Worm (Caenorhabditis elegans) whole organism, L1 larva: ENCODE results near the gene apc-2.

ENCODE experiments used
- alr-1 ChIP-seq: fragments of 200-800 bp; sonication (Bioruptor generic); optimal IDR thresholded peaks from 2 replicates; lab custom pipeline; 2018; ENCODE audit warnings: borderline replicate concordance, mild to moderate bottlenecking, missing genetic modification characterization, missing compliant biosample characterization
- aly-2 ChIP-seq: fragments of 150-350 bp; optimal IDR thresholded peaks from 2 replicates; lab custom pipeline; 2014; ENCODE audit warnings: missing biosample characterization, missing genetic modification characterization
- blmp-1 ChIP-seq: fragments of 150-350 bp; optimal IDR thresholded peaks from 2 replicates; lab custom pipeline; 2014; ENCODE audit warnings: missing biosample characterization, missing genetic modification characterization
- ceh-63 ChIP-seq: fragments of 200-800 bp; sonication (Bioruptor generic); optimal IDR thresholded peaks from 2 replicates; lab custom pipeline; 2018; ENCODE audit warnings: mild to moderate bottlenecking, missing genetic modification characterization, missing compliant biosample characterization
- ceh-8 ChIP-seq: fragments of 200-800 bp; sonication (Bioruptor generic); optimal IDR thresholded peaks from 2 replicates; lab custom pipeline; 2018; ENCODE audit warnings: mild to moderate bottlenecking, missing genetic modification characterization, moderate library complexity, missing compliant biosample characterization
- ceh-82 ChIP-seq, 3 experiments: fragments of 150-350 bp in 1 of 3; sonication (generic microtip) in 2 of 3; optimal IDR thresholded peaks; 2 replicates each; lab custom pipeline; 2014 to 2017; ENCODE audit warnings: missing biosample characterization in 3 of 3, missing genetic modification characterization in 3 of 3
- ceh-88 ChIP-seq: fragments of 200-800 bp; sonication (Bioruptor generic); IDR thresholded peaks from 2 replicates; pipeline ENCODE4 v1.3.6; 2022; ENCODE audit warnings: missing genetic modification characterization, missing compliant biosample characterization
- ceh-90 ChIP-seq: sonication (generic microtip); optimal IDR thresholded peaks from 2 replicates; lab custom pipeline; 2016; ENCODE audit warnings: missing genetic modification characterization, missing compliant biosample characterization
- ces-1 ChIP-seq: fragments of 150-350 bp; optimal IDR thresholded peaks from 2 replicates; lab custom pipeline; 2014; ENCODE audit warnings: missing biosample characterization, missing genetic modification reagents, missing genetic modification characterization
- dpl-1 ChIP-seq, 3 experiments: fragments of 150-350 bp in 2 of 3; sonication (generic microtip) in 1 of 3; optimal IDR thresholded peaks; 2 replicates each; lab custom pipeline; 2014 to 2017; ENCODE audit warnings: missing biosample characterization in 3 of 3, missing genetic modification characterization in 3 of 3, missing genetic modification reagents in 3 of 3
- dsc-1 ChIP-seq: sonication (generic microtip); optimal IDR thresholded peaks from 2 replicates; lab custom pipeline; 2016; ENCODE audit warnings: mild to moderate bottlenecking, missing genetic modification characterization, missing compliant biosample characterization
- efl-1 ChIP-seq, 4 experiments: fragments of 150-350 bp; optimal IDR thresholded peaks in 3 of 4; peaks in 1 of 4; 1 replicate in 1 of 4; 2 replicates in 3 of 4; lab custom pipeline; 2014; ENCODE audit warnings: missing biosample characterization in 2 of 4, missing genetic modification characterization in 2 of 4, missing genetic modification reagents in 2 of 4
- efl-3 ChIP-seq: fragments of 200-800 bp; sonication (Bioruptor generic); optimal IDR thresholded peaks from 2 replicates; lab custom pipeline; 2018; ENCODE audit warnings: mild to moderate bottlenecking, missing genetic modification characterization, missing compliant biosample characterization
- egl-13 ChIP-seq: sonication (generic microtip); optimal IDR thresholded peaks from 2 replicates; lab custom pipeline; 2016; ENCODE audit warnings: missing genotype, missing genetic modification reagents, missing genetic modification characterization, missing compliant biosample characterization
- egl-27 ChIP-seq, 2 experiments: fragments of 150-350 bp in 1 of 2; sonication (generic microtip); optimal IDR thresholded peaks; 3 replicates each; lab custom pipeline; 2017 to 2018; ENCODE audit warnings: missing biosample characterization in 2 of 2, missing genetic modification characterization in 2 of 2, missing genetic modification reagents in 2 of 2
- fkh-4 ChIP-seq: sonication (generic microtip); optimal IDR thresholded peaks from 2 replicates; lab custom pipeline; 2016; ENCODE audit warnings: missing compliant biosample characterization, missing genetic modification characterization, borderline replicate concordance
- hlh-4 ChIP-seq: sonication (generic microtip); optimal IDR thresholded peaks from 2 replicates; lab custom pipeline; 2016; ENCODE audit warnings: mild to moderate bottlenecking, missing genetic modification characterization, missing compliant biosample characterization
- irx-1 ChIP-seq: sonication (generic microtip); optimal IDR thresholded peaks from 2 replicates; lab custom pipeline; 2016; ENCODE audit warnings: missing genetic modification characterization, missing compliant biosample characterization
- isw-1 ChIP-seq: fragments of 200-800 bp; sonication (Bioruptor generic); IDR thresholded peaks from 2 replicates; pipeline ENCODE4 v1.3.6; 2022; ENCODE audit warnings: missing genetic modification characterization, missing compliant biosample characterization
- jun-1 ChIP-seq: fragments of 150-350 bp; optimal IDR thresholded peaks from 2 replicates; lab custom pipeline; 2014; ENCODE audit warnings: missing biosample characterization, missing genetic modification reagents, missing genetic modification characterization
- lin-14 ChIP-seq: fragments of 200-800 bp; sonication (Bioruptor generic); optimal IDR thresholded peaks from 2 replicates; lab custom pipeline; 2018; ENCODE audit warnings: mild to moderate bottlenecking, missing genetic modification characterization, moderate library complexity, missing compliant biosample characterization
- lin-35 ChIP-seq, 2 experiments: fragments of 150-350 bp; optimal IDR thresholded peaks; 2 replicates each; lab custom pipeline; 2014; ENCODE audit warnings: missing biosample characterization in 2 of 2, missing genetic modification characterization in 2 of 2, missing genetic modification reagents in 2 of 2
- mab-9 ChIP-seq: fragments of 200-800 bp; sonication (Bioruptor generic); IDR thresholded peaks from 2 replicates; pipeline ENCODE4 v1.3.6; 2022; ENCODE audit warnings: missing genetic modification reagents, missing genetic modification characterization, missing compliant biosample characterization
- mef-2 ChIP-seq: fragments of 150-350 bp; optimal IDR thresholded peaks from 2 replicates; lab custom pipeline; 2014; ENCODE audit warnings: missing biosample characterization, missing genetic modification characterization
- mep-1 ChIP-seq: fragments of 150-350 bp; optimal IDR thresholded peaks from 2 replicates; lab custom pipeline; 2014; ENCODE audit warnings: missing biosample characterization, missing genetic modification characterization
- nhr-11 ChIP-seq: fragments of 150-350 bp; optimal IDR thresholded peaks from 2 replicates; lab custom pipeline; 2014; ENCODE audit warnings: missing biosample characterization, missing genetic modification characterization
- nhr-12 ChIP-seq: sonication (generic microtip); optimal IDR thresholded peaks from 2 replicates; lab custom pipeline; 2017; ENCODE audit warnings: missing biosample characterization, missing genetic modification characterization
- nhr-19 ChIP-seq: fragments of 200-800 bp; sonication (Bioruptor generic); conservative IDR thresholded peaks from 2 replicates; pipeline ENCODE4 v1.3.6; 2022; ENCODE audit warnings: missing genetic modification characterization, missing compliant biosample characterization
- nhr-47 ChIP-seq: sonication (generic microtip); optimal IDR thresholded peaks from 2 replicates; lab custom pipeline; 2016; ENCODE audit warnings: mild to moderate bottlenecking, missing genetic modification characterization, moderate library complexity, missing compliant biosample characterization
- nhr-71 ChIP-seq: sonication (generic microtip); optimal IDR thresholded peaks from 2 replicates; lab custom pipeline; 2016; ENCODE audit warnings: mild to moderate bottlenecking, missing genetic modification characterization, moderate library complexity, missing compliant biosample characterization
- nhr-84 ChIP-seq: sonication (generic microtip); optimal IDR thresholded peaks from 2 replicates; lab custom pipeline; 2017; ENCODE audit warnings: missing biosample characterization, missing genetic modification characterization
- nhr-85 ChIP-seq: sonication (generic microtip); peaks from one replicate; lab custom pipeline; 2016; ENCODE audit warnings: missing genetic modification characterization, inconsistent platforms, missing compliant biosample characterization
- nhr-90 ChIP-seq: sonication (generic microtip); optimal IDR thresholded peaks from 2 replicates; lab custom pipeline; 2016; ENCODE audit warnings: mild to moderate bottlenecking, missing genetic modification characterization, missing compliant biosample characterization; ENCODE audit not compliant: poor library complexity
- pqm-1 ChIP-seq: sonication (generic microtip); optimal IDR thresholded peaks from 3 replicates; lab custom pipeline; 2017; ENCODE audit warnings: missing biosample characterization, missing genetic modification characterization
- rnt-1 ChIP-seq: sonication (generic microtip); optimal IDR thresholded peaks from 2 replicates; lab custom pipeline; 2016; ENCODE audit warnings: mild to moderate bottlenecking, missing genetic modification characterization, moderate library complexity, missing compliant biosample characterization
- snpc-4 ChIP-seq: fragments of 150-350 bp; optimal IDR thresholded peaks from 2 replicates; lab custom pipeline; 2014; ENCODE audit warnings: missing biosample characterization, missing genetic modification characterization
- snu-23 ChIP-seq: sonication (generic microtip); optimal IDR thresholded peaks from 2 replicates; lab custom pipeline; 2016; ENCODE audit warnings: missing genetic modification characterization, missing compliant biosample characterization
- tlp-1 ChIP-seq: fragments of 150-350 bp; optimal IDR thresholded peaks from 2 replicates; lab custom pipeline; 2014; ENCODE audit warnings: missing biosample characterization, missing genetic modification characterization
- unc-62 ChIP-seq: fragments of 150-350 bp; optimal IDR thresholded peaks from 2 replicates; lab custom pipeline; 2014; ENCODE audit warnings: missing biosample characterization, missing genetic modification reagents, missing genetic modification characterization
- zip-4 ChIP-seq: fragments of 200-800 bp; sonication (Bioruptor generic); optimal IDR thresholded peaks from 2 replicates; lab custom pipeline; 2018; ENCODE audit warnings: mild to moderate bottlenecking, missing genetic modification characterization, moderate library complexity, missing compliant biosample characterization
- ztf-11 ChIP-seq, 2 experiments: sonication (generic microtip); optimal IDR thresholded peaks; 2 replicates each; lab custom pipeline; 2016 to 2017; ENCODE audit warnings: missing genetic modification characterization in 2 of 2, missing biosample characterization in 1 of 2, missing compliant biosample characterization in 1 of 2

The apc-2 gene

DNA sequence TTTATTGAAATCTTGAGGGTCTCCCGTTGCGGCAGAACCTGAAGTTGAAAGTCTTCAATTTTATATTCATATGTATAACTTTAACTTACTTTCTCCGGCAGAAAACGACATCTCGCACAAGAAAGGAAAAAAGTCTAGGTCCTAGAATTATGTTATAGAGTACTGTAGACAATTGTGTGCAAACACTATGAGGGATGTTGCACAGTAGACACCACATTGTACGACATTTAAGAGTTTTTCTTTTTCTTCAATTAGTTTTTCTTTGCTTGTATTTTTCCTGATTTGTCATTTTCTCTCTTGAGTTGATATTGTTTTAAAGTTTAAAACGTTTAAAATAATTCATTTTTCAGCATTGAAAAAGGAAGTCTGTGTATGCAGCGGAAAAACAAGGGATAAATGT is 4.9 kb downstream of the apc-2 start, which contains the start of the genes K06H7.7 and grp-1 (continued):
- TF ChIP-seq alr-1 (tag; lab: Kevin White, UChicago) (no peak), dpl-1 (GFP tag; optimal IDR thresholded peaks at IDR 0.05; lab: Kevin White, UChicago) (peak; percentile 67 to 77 (median 76)), pqm-1 (tag; lab: Kevin White, UChicago) (no peak), aly-2 (tag; lab: Kevin White, UChicago) (peak; percentile 70), irx-1 (tag; lab: Kevin White, UChicago) (no peak), ceh-63 (GFP tag; lab: Kevin White, UChicago) (no peak), ceh-88 (no peak), egl-27 (tag; optimal IDR thresholded peaks at IDR 0.05; lab: Kevin White, UChicago) (no peak), zip-4 (GFP tag; lab: Kevin White, UChicago) (peak; percentile 27), nhr-11 (tag; lab: Kevin White, UChicago) (no peak), snpc-4 (peak; percentile 9), nhr-71 (tag; lab: Kevin White, UChicago) (peak; percentile 73), nhr-84 (no peak), nhr-90 (tag; lab: Kevin White, UChicago) (peak; percentile 42), snu-23 (peak; percentile 77), fkh-4 (tag; lab: Kevin White, UChicago) (no peak), tlp-1 (tag; lab: Kevin White, UChicago) (no peak), jun-1 (peak; percentile 19), efl-3 (GFP tag; lab: Kevin White, UChicago) (no peak), ztf-11 (tag; optimal IDR thresholded peaks at IDR 0.05; lab: Kevin White, UChicago) (no peak), unc-62 (GFP tag; lab: Kevin White, UChicago) (no peak), efl-1 (optimal IDR thresholded peaks at IDR 0.05; lab: Kevin White, UChicago) (peak; percentile 74 to 79), efl-1 (GFP tag; optimal IDR thresholded peaks at IDR 0.05 in 1 of 2; lab: Kevin White, UChicago) (peak; percentile 76 to 97), lin-14 (no peak), lin-35 (GFP tag; optimal IDR thresholded peaks at IDR 0.05; lab: Kevin White, UChicago) (peak; percentile 75 to 82), isw-1 (GFP tag; lab: Robert Waterston, UW) (peak; percentile 44), egl-13 (tag; lab: Kevin White, UChicago) (no peak), ces-1 (GFP tag; lab: Kevin White, UChicago) (no peak), nhr-19 (peak; percentile 40; the same call in 1 of the 2 replicates), ceh-8 (GFP tag; lab: Kevin White, UChicago) (no peak), ceh-90 (tag; lab: Kevin White, UChicago) (no peak)
- TF ChIP-seq, all 84 proteins: peak for 34

DNA sequence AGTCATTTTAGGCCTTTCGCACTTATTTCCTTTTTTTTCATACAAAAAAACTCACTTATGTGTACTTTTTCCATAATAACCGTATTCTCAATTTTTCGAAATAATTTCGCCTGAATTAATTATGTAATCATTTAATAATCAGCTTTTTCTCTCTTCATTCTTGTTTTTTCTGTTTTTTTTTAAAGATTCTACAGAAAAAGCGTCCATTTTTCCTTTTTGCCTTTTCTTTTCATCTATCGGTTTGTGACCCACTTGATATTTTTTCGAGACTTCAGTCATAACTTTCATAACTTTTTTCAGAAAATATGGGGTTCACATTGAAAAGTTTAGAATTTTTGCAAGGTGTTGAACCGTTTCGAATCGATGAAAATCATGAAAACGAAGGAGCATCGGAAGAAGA is 7.8 kb downstream of the apc-2 start, which contains the start of gene vms-1:
TSS of gene vms-1 (plus strand) at position 301 of the 400 bp plus-strand sequence.
- TF ChIP-seq ceh-82 (tag; optimal IDR thresholded peaks at IDR 0.05; lab: Kevin White, UChicago) (no peak), nhr-19 (no peak), mab-9 (no peak), ceh-8 (GFP tag; lab: Kevin White, UChicago) (no peak), dsc-1 (tag; lab: Kevin White, UChicago) (no peak), efl-3 (GFP tag; lab: Kevin White, UChicago) (no peak), egl-13 (tag; lab: Kevin White, UChicago) (no peak), rnt-1 (no peak), blmp-1 (no peak), mef-2 (tag; lab: Kevin White, UChicago) (no peak)

DNA sequence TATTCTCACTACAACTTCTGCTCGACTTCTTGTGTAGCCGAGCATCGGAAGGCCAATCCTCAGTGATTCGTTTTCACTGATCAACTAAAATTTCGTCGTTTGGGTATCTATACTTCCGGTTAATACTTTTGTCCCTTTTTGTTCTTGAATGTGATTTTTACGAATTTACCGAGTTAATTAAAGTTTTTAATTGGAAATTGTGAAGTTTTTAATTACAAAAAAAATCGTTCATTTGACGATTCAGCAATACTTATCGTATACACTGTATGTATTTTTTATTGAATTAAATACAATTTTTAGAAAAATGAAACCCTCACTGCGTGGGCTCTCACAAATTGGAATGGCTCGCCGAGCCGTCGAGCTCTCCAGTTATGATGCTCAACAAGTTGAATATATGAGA is 11.0 kb downstream of the apc-2 start, which contains the start of gene idi-1:
TSS of gene idi-1 (plus strand) at position 301 of the 400 bp plus-strand sequence.
- TF ChIP-seq nhr-47 (no peak), ztf-11 (tag; optimal IDR thresholded peaks at IDR 0.05; lab: Kevin White, UChicago) (no peak), hlh-4 (tag; lab: Kevin White, UChicago) (no peak), ceh-88 (no peak), nhr-19 (no peak), aly-2 (tag; lab: Kevin White, UChicago) (no peak), nhr-85 (tag; lab: Kevin White, UChicago) (no peak), nhr-12 (tag; lab: Kevin White, UChicago) (no peak), mep-1 (tag; lab: Kevin White, UChicago) (no peak), mef-2 (tag; lab: Kevin White, UChicago) (no peak), ceh-90 (tag; lab: Kevin White, UChicago) (no peak)
